Worm (Caenorhabditis elegans) whole organism, L3 larva: ENCODE measurements around the gene best-13.
"Not testable (repeated sequence)": the region's sequence is repeated elsewhere in the genome, so short reads cannot be mapped to it uniquely, and the experiment has no call there.

Source experiments
- ZK546.5 ChIP-seq: sonication (generic microtip); optimal IDR thresholded peaks from 2 replicates; lab custom pipeline; 2017; ENCODE audit warnings: missing biosample characterization, missing genetic modification characterization
- ama-1 ChIP-seq: fragments of 150-350 bp; optimal IDR thresholded peaks from 2 replicates; lab custom pipeline; 2018
- daf-12 ChIP-seq: fragments of 150-350 bp; optimal IDR thresholded peaks from 2 replicates; lab custom pipeline; 2014; ENCODE audit warnings: missing biosample characterization, missing genetic modification reagents, missing genetic modification characterization
- nhr-12 ChIP-seq: fragments of 150-350 bp; optimal IDR thresholded peaks from 2 replicates; lab custom pipeline; 2014; ENCODE audit warnings: missing biosample characterization, missing genetic modification characterization
- nhr-76 ChIP-seq: fragments of 150-350 bp; sonication (generic microtip); optimal IDR thresholded peaks from 5 replicates; lab custom pipeline; 2014; ENCODE audit warnings: missing biosample characterization, missing genetic modification characterization
- nhr-77 ChIP-seq: fragments of 150-350 bp; optimal IDR thresholded peaks from 2 replicates; lab custom pipeline; 2014; ENCODE audit warnings: missing biosample characterization, missing genetic modification characterization
- pqm-1 ChIP-seq: fragments of 150-350 bp; optimal IDR thresholded peaks from 2 replicates; lab custom pipeline; 2017; ENCODE audit warnings: missing biosample characterization, missing genetic modification characterization, inconsistent platforms
- skn-1 ChIP-seq: fragments of 150-350 bp; optimal IDR thresholded peaks from 2 replicates; lab custom pipeline; 2014; ENCODE audit warnings: missing biosample characterization, missing genetic modification characterization

ce11 chrIV:9894331-9894730 is 9.4 kb upstream of the best-13 start, which contains the start of gene msp-77:
- not testable (repeated sequence) for TF ChIP-seq daf-12 (tag; lab: Kevin White, UChicago); pqm-1 (tag; lab: Kevin White, UChicago); nhr-12 (tag; lab: Kevin White, UChicago); ama-1 (lab: Kevin White, UChicago); nhr-77 (tag; lab: Kevin White, UChicago); ZK546.5; nhr-76 (tag; lab: Kevin White, UChicago); skn-1 (tag; lab: Kevin White, UChicago)
